Fruit fly (Drosophila melanogaster) whole organism, embryonic: ENCODE measurements around the gene Kal1.

ENCODE experiments used
- ATbp ChIP-seq: fragments of 200-800 bp; sonication (Bioruptor generic); optimal IDR thresholded peaks from 2 replicates; lab custom pipeline; 2017; ENCODE audit warnings: missing biosample characterization, mild to moderate bottlenecking, missing genetic modification characterization, missing genetic modification reagents
- B-H2 ChIP-seq: fragments of 200-800 bp; sonication (Bioruptor generic); optimal IDR thresholded peaks from 2 replicates; lab custom pipeline; 2018; ENCODE audit warnings: missing biosample characterization, mild to moderate bottlenecking, missing genetic modification characterization
- CG10209 ChIP-seq: fragments of 200-800 bp; sonication (Bioruptor generic); optimal IDR thresholded peaks from 3 replicates; lab custom pipeline; 2017; ENCODE audit warnings: missing biosample characterization, mild to moderate bottlenecking, missing genetic modification characterization, missing genetic modification reagents
- CG12299 ChIP-seq: fragments of 200-800 bp; sonication (Bioruptor generic); optimal IDR thresholded peaks from 2 replicates; lab custom pipeline; 2018; ENCODE audit warnings: missing biosample characterization, mild to moderate bottlenecking, missing genetic modification characterization
- CG12769 ChIP-seq: fragments of 200-800 bp; sonication (Bioruptor generic); optimal IDR thresholded peaks from 2 replicates; lab custom pipeline; 2019; ENCODE audit warnings: missing biosample characterization, mild to moderate bottlenecking, missing genetic modification characterization, moderate library complexity
- CG14710 ChIP-seq: fragments of 200-800 bp; sonication (Bioruptor generic); optimal IDR thresholded peaks from 3 replicates; lab custom pipeline; 2019; ENCODE audit warnings: missing biosample characterization, mild to moderate bottlenecking, missing genetic modification characterization, moderate library complexity
- CG15073 ChIP-seq: fragments of 200-800 bp; sonication (Bioruptor generic); optimal IDR thresholded peaks from 2 replicates; lab custom pipeline; 2016; ENCODE audit warnings: missing biosample characterization, missing genetic modification characterization
- CG1647 ChIP-seq: fragments of 200-800 bp; sonication (Bioruptor generic); optimal IDR thresholded peaks from 3 replicates; lab custom pipeline; 2016; ENCODE audit warnings: missing biosample characterization, missing genetic modification characterization
- CG2712 ChIP-seq: fragments of 200-800 bp; optimal IDR thresholded peaks from 3 replicates; lab custom pipeline; 2019; ENCODE audit warnings: missing biosample characterization, mild to moderate bottlenecking, missing genetic modification characterization, moderate library complexity
- CG31388 ChIP-seq: fragments of 200-800 bp; sonication (Bioruptor generic); optimal IDR thresholded peaks from 2 replicates; lab custom pipeline; 2016; ENCODE audit warnings: missing biosample characterization, missing genetic modification characterization
- CG4282 ChIP-seq: fragments of 200-800 bp; sonication (Bioruptor generic); optimal IDR thresholded peaks from 2 replicates; lab custom pipeline; 2016; ENCODE audit warnings: missing biosample characterization, missing genetic modification characterization
- CG4707 ChIP-seq: fragments of 200-800 bp; sonication (Bioruptor generic); optimal IDR thresholded peaks from 2 replicates; lab custom pipeline; 2018; ENCODE audit warnings: missing biosample characterization, mild to moderate bottlenecking, missing genetic modification characterization, moderate library complexity
- CG6791 ChIP-seq: fragments of 200-800 bp; sonication (Bioruptor generic); IDR thresholded peaks from 3 replicates; pipeline ENCODE4 v1.3.6; 2022; ENCODE audit warnings: missing biosample characterization, missing genetic modification characterization; ENCODE audit not compliant: partially characterized antibody
- CG7839 ChIP-seq: fragments of 200-800 bp; sonication (Bioruptor generic); optimal IDR thresholded peaks from 3 replicates; lab custom pipeline; 2018; ENCODE audit warnings: missing biosample characterization, mild to moderate bottlenecking, missing genetic modification characterization, moderate library complexity
- CG8478 ChIP-seq: fragments of >200 bp; optimal IDR thresholded peaks from 2 replicates; lab custom pipeline; 2018
- CHES-1-like ChIP-seq: fragments of 200-800 bp; sonication (Bioruptor generic); optimal IDR thresholded peaks from 2 replicates; lab custom pipeline; 2016; ENCODE audit warnings: missing biosample characterization, missing genetic modification characterization
- Dll ChIP-seq: fragments of 200-800 bp; sonication (Bioruptor generic); IDR thresholded peaks from 4 replicates; pipeline ENCODE4 v1.3.6; 2022; ENCODE audit warnings: missing biosample characterization, missing genetic modification characterization; ENCODE audit not compliant: partially characterized antibody
- Gug ChIP-seq: fragments of 200-800 bp; sonication (Bioruptor generic); IDR thresholded peaks from 4 replicates; pipeline ENCODE4 v1.3.6; 2022; ENCODE audit warnings: missing biosample characterization, missing genetic modification characterization
- Hmx ChIP-seq: fragments of 200-800 bp; sonication (Bioruptor generic); optimal IDR thresholded peaks from 2 replicates; lab custom pipeline; 2016; ENCODE audit warnings: missing biosample characterization, missing genetic modification characterization
- Hr51 ChIP-seq, 2 experiments: fragments of 200-800 bp; sonication (Bioruptor generic); optimal IDR thresholded peaks; 2 replicates in 1 of 2; 3 replicates in 1 of 2; lab custom pipeline; 2016 to 2018; ENCODE audit warnings: missing biosample characterization in 2 of 2, missing genetic modification characterization in 2 of 2, mild to moderate bottlenecking in 1 of 2, moderate library complexity in 1 of 2
- MESR4 ChIP-seq: fragments of 200-800 bp; sonication (Bioruptor generic); optimal IDR thresholded peaks from 2 replicates; lab custom pipeline; 2018; ENCODE audit warnings: missing biosample characterization, mild to moderate bottlenecking, missing genetic modification characterization, moderate library complexity
- Meics ChIP-seq: fragments of 200-800 bp; sonication (Bioruptor generic); optimal IDR thresholded peaks from 2 replicates; lab custom pipeline; 2017; ENCODE audit warnings: missing biosample characterization, mild to moderate bottlenecking, missing genetic modification characterization
- NC2α ChIP-seq: fragments of 200-800 bp; sonication (Bioruptor generic); optimal IDR thresholded peaks from 2 replicates; lab custom pipeline; 2016; ENCODE audit warnings: missing biosample characterization, missing genetic modification characterization
- Neu2 ChIP-seq: fragments of 200-800 bp; sonication (Bioruptor generic); optimal IDR thresholded peaks from 3 replicates; lab custom pipeline; 2016; ENCODE audit warnings: missing biosample characterization, missing genetic modification characterization, borderline replicate concordance
- Taf1 ChIP-seq: fragments of 200-800 bp; sonication (Bioruptor generic); IDR thresholded peaks from 2 replicates; pipeline ENCODE4 v1.3.6; 2022; ENCODE audit warnings: missing biosample characterization, missing genetic modification characterization
- Trl ChIP-seq, 3 experiments: fragments of >200 bp in 2 of 3; fragments of 200-800 bp in 1 of 3; sonication (Bioruptor generic) in 1 of 3; optimal IDR thresholded peaks; 2 replicates in 1 of 3; 3 replicates in 2 of 3; lab custom pipeline; 2016 to 2017; ENCODE audit warnings: missing biosample characterization in 1 of 3, missing genetic modification characterization in 1 of 3
- YL-1 ChIP-seq: fragments of 200-800 bp; sonication (Bioruptor generic); optimal IDR thresholded peaks from 3 replicates; lab custom pipeline; 2017; ENCODE audit warnings: missing biosample characterization, mild to moderate bottlenecking, missing genetic modification characterization
- ab ChIP-seq: fragments of 200-800 bp; sonication (Bioruptor generic); optimal IDR thresholded peaks from 2 replicates; lab custom pipeline; 2016; ENCODE audit warnings: missing biosample characterization, missing genetic modification characterization
- cwo ChIP-seq: fragments of 200-800 bp; sonication (Bioruptor generic); optimal IDR thresholded peaks from 3 replicates; lab custom pipeline; 2017; ENCODE audit warnings: missing biosample characterization, missing genetic modification characterization, mild to moderate bottlenecking, moderate library complexity, missing genetic modification reagents
- dati ChIP-seq: fragments of 200-800 bp; sonication (Bioruptor generic); IDR thresholded peaks from 2 replicates; pipeline ENCODE4 v1.3.6; 2022; ENCODE audit warnings: missing biosample characterization, missing genetic modification characterization
- dm ChIP-seq: fragments of 200-800 bp; sonication (Bioruptor generic); optimal IDR thresholded peaks from 3 replicates; lab custom pipeline; 2016; ENCODE audit warnings: missing biosample characterization, missing genetic modification characterization
- en ChIP-seq: fragments of 200-800 bp; sonication (Bioruptor generic); optimal IDR thresholded peaks from 2 replicates; lab custom pipeline; 2016; ENCODE audit warnings: missing biosample characterization, missing genetic modification characterization
- ewg ChIP-seq: fragments of 200-800 bp; sonication (Bioruptor generic); optimal IDR thresholded peaks from 3 replicates; lab custom pipeline; 2017; ENCODE audit warnings: mild to moderate bottlenecking, missing biosample characterization, missing genetic modification reagents, missing genetic modification characterization
- eyg ChIP-seq: fragments of 200-800 bp; sonication (Bioruptor generic); optimal IDR thresholded peaks from 3 replicates; lab custom pipeline; 2016; ENCODE audit warnings: missing biosample characterization, missing genetic modification characterization
- ftz-f1 ChIP-seq: fragments of 200-800 bp; sonication (Bioruptor generic); optimal IDR thresholded peaks from 2 replicates; lab custom pipeline; 2016; ENCODE audit warnings: missing biosample characterization, missing genetic modification characterization
- inv ChIP-seq: fragments of 200-800 bp; sonication (Bioruptor generic); IDR thresholded peaks from 2 replicates; pipeline ENCODE4 v1.3.6; 2022; ENCODE audit warnings: missing biosample characterization, missing genetic modification characterization; ENCODE audit not compliant: partially characterized antibody
- kay ChIP-seq: fragments of 200-800 bp; sonication (Bioruptor generic); optimal IDR thresholded peaks from 2 replicates; lab custom pipeline; 2016; ENCODE audit warnings: missing biosample characterization, missing genetic modification characterization
- mirr ChIP-seq: fragments of 200-800 bp; sonication (Bioruptor generic); optimal IDR thresholded peaks from 3 replicates; lab custom pipeline; 2018; ENCODE audit warnings: missing biosample characterization, mild to moderate bottlenecking, missing genetic modification characterization
- nerfin-2 ChIP-seq: fragments of 200-800 bp; sonication (Bioruptor generic); IDR thresholded peaks from 2 replicates; pipeline ENCODE4 v1.3.6; 2022; ENCODE audit warnings: missing biosample characterization, missing genetic modification characterization; ENCODE audit not compliant: partially characterized antibody
- otp ChIP-seq: fragments of 200-800 bp; sonication (Bioruptor generic); IDR thresholded peaks from 3 replicates; pipeline ENCODE4, ENCODE4 v1.3.6; 2022; ENCODE audit warnings: missing biosample characterization, missing genetic modification characterization
- p53 ChIP-seq: fragments of 200-800 bp; sonication (Bioruptor generic); optimal IDR thresholded peaks from 2 replicates; lab custom pipeline; 2016; ENCODE audit warnings: missing biosample characterization, missing genetic modification characterization
- sens-2 ChIP-seq: fragments of 200-800 bp; sonication (Bioruptor generic); IDR thresholded peaks from 2 replicates; pipeline ENCODE4 v1.3.6; 2022; ENCODE audit warnings: missing biosample characterization, missing genetic modification characterization
- trh ChIP-seq: fragments of 200-800 bp; sonication (Bioruptor generic); optimal IDR thresholded peaks from 2 replicates; lab custom pipeline; 2016; ENCODE audit warnings: missing biosample characterization, missing genetic modification characterization
- ttk ChIP-seq: fragments of 200-800 bp; sonication (Bioruptor generic); IDR thresholded peaks from 2 replicates; pipeline ENCODE4 v2.1.2; 2022; ENCODE audit warnings: missing biosample characterization, missing genetic modification characterization
- vfl ChIP-seq: fragments of 200-800 bp; sonication (Bioruptor generic); optimal IDR thresholded peaks from 2 replicates; lab custom pipeline; 2016; ENCODE audit warnings: missing biosample characterization, missing genetic modification characterization
- vnd ChIP-seq: fragments of 200-800 bp; sonication (Bioruptor generic); IDR thresholded peaks from 3 replicates; pipeline ENCODE4 v1.3.6; 2022; ENCODE audit warnings: missing biosample characterization, missing genetic modification characterization; ENCODE audit not compliant: partially characterized antibody
- wek ChIP-seq: fragments of 200-800 bp; sonication (Bioruptor generic); optimal IDR thresholded peaks from 3 replicates; lab custom pipeline; 2018; ENCODE audit warnings: missing biosample characterization, mild to moderate bottlenecking, missing genetic modification characterization, moderate library complexity
- zen2 ChIP-seq: fragments of 200-800 bp; sonication (Bioruptor generic); IDR thresholded peaks from 3 replicates; pipeline ENCODE4 v1.3.6; 2022; ENCODE audit warnings: missing biosample characterization, missing genetic modification characterization; ENCODE audit not compliant: partially characterized antibody
- zfh2 ChIP-seq: fragments of 200-800 bp; sonication (Bioruptor generic); optimal IDR thresholded peaks from 2 replicates; lab custom pipeline; 2016; ENCODE audit warnings: missing biosample characterization, missing genetic modification characterization

Gene Kal1

DNA sequence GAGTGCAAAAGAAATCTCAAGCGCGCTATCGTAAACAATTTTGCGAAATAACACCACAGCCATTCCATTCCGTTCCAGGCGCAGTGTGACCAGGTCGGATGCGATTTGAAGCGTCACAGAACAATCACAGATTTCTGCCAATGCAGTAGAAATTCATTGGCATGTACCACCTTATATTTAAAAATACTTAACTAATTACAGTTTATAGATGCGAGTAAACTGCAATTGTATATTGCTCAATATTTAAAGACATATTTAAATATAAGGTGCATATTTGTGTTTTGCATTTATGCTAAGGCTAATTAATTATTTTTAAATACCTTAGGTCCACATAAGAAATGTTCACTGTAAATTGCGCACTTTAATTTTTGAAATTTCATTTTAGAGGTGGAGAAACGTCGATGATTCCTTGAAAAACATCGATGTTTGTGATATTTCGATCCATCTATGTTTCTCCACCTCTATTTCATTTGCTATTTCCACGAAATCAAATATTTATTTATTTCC is 52.2 kb downstream of the Kal1 start, which contains the start of the genes SMC6 and CG6204 (continued):
- no peak for TF ChIP-seq p53 (GFP tag; lab: Kevin White, UChicago)
- TF ChIP-seq inv (GFP tag; lab: Robert Waterston, UW) = peak; percentile 51; the same call in 1 of the 2 replicates
- peak; percentile 78 for TF ChIP-seq dati (GFP tag; lab: Robert Waterston, UW)
- TF ChIP-seq Gug (GFP tag; lab: Robert Waterston, UW) = peak; percentile 92
- TF ChIP-seq Neu2 (GFP tag; lab: Kevin White, UChicago) = peak; percentile 26
- TF ChIP-seq eyg = peak; percentile 52
- TF ChIP-seq CG8478 (lab: Kevin White, UChicago) = no peak
- TF ChIP-seq Hr51 (GFP tag; optimal IDR thresholded peaks at IDR 0.05; lab: Kevin White, UChicago) = peak; percentile 84 to 97
- TF ChIP-seq CG12769 (tag; lab: Kevin White, UChicago) = peak; percentile 96
- peak; percentile 90 for TF ChIP-seq cwo (GFP tag; lab: Kevin White, UChicago)
- no peak for TF ChIP-seq CG6791 (GFP tag; lab: Robert Waterston, UW)
- TF ChIP-seq trh (GFP tag; lab: Kevin White, UChicago) = peak; percentile 78
- TF ChIP-seq Taf1 (GFP tag; lab: Robert Waterston, UW) = peak; percentile 90
- peak; percentile 46 for TF ChIP-seq en (GFP tag; lab: Kevin White, UChicago)
- TF ChIP-seq CG14710 (tag; lab: Kevin White, UChicago) = peak; percentile 94
- TF ChIP-seq dm (GFP tag; lab: Kevin White, UChicago) = peak; percentile 61
- TF ChIP-seq CG31388 = peak; percentile 86
- TF ChIP-seq MESR4 (GFP tag; lab: Kevin White, UChicago) = no peak
- TF ChIP-seq ewg (GFP tag; lab: Kevin White, UChicago) = peak; percentile 85
- TF ChIP-seq vnd = no peak
- peak; percentile 94 for TF ChIP-seq Meics (GFP tag; lab: Kevin White, UChicago)
- peak; percentile 63 for TF ChIP-seq CG1647 (GFP tag; lab: Kevin White, UChicago)
- peak; percentile 95 for TF ChIP-seq CG2712 (tag; lab: Kevin White, UChicago)
- peak; percentile 92 for TF ChIP-seq CG10209 (GFP tag; lab: Kevin White, UChicago)
- peak; percentile 92 for TF ChIP-seq CG12299 (tag; lab: Kevin White, UChicago)
- no peak for TF ChIP-seq Trl (optimal IDR thresholded peaks at IDR 0.05; lab: Kevin White, UChicago)
- peak; percentile 79 for TF ChIP-seq Trl (GFP tag; optimal IDR thresholded peaks at IDR 0.05; lab: Kevin White, UChicago)
- peak; percentile 83 for TF ChIP-seq mirr (GFP tag; lab: Kevin White, UChicago)
- peak; percentile 63 for TF ChIP-seq NC2α (GFP tag; lab: Kevin White, UChicago)
- peak; percentile 86 for TF ChIP-seq Hmx
- peak; percentile 95 for TF ChIP-seq B-H2 (GFP tag; lab: Kevin White, UChicago)
- TF ChIP-seq kay (GFP tag; lab: Kevin White, UChicago) = peak; percentile 85
- TF ChIP-seq zen2 (GFP tag; lab: Robert Waterston, UW) = no peak
- TF ChIP-seq CG7839 (tag; lab: Kevin White, UChicago) = peak; percentile 97
- peak; percentile 50; the same call in 2 of the 4 replicates for TF ChIP-seq Dll (GFP tag; lab: Robert Waterston, UW)
- peak; percentile 90 for TF ChIP-seq ATbp (GFP tag; lab: Kevin White, UChicago)
- peak; percentile 70 for TF ChIP-seq YL-1 (GFP tag; lab: Kevin White, UChicago)
- peak; percentile 80 for TF ChIP-seq vfl (GFP tag; lab: Kevin White, UChicago)
- peak; percentile 78 for TF ChIP-seq CG4707 (GFP tag; lab: Kevin White, UChicago)
- TF ChIP-seq ab (GFP tag; lab: Kevin White, UChicago) = peak; percentile 39
- no peak for TF ChIP-seq ftz-f1 (GFP tag; lab: Kevin White, UChicago)
- peak; percentile 79 for TF ChIP-seq CHES-1-like (GFP tag; lab: Kevin White, UChicago)
- TF ChIP-seq nerfin-2 (GFP tag; lab: Robert Waterston, UW) = no peak
- peak; percentile 84 for TF ChIP-seq otp (GFP tag; lab: Robert Waterston, UW)
- peak; percentile 62 for TF ChIP-seq CG15073 (GFP tag; lab: Kevin White, UChicago)
- TF ChIP-seq zfh2 = peak; percentile 83
- peak; percentile 13 for TF ChIP-seq CG4282 (GFP tag; lab: Kevin White, UChicago)
- TF ChIP-seq wek (GFP tag; lab: Kevin White, UChicago) = peak; percentile 70
- peak; percentile 89 for TF ChIP-seq ttk (GFP tag; lab: Robert Waterston, UW)
- peak; percentile 85 for TF ChIP-seq sens-2 (GFP tag; lab: Robert Waterston, UW)
